Worm (Caenorhabditis elegans): Measurements from ENCODE around the gene ceh-43.
A peak's percentile ranks its signal among the peaks of the same experiment; 100 is the strongest.

The ceh-43 gene

ce11 chrIII:4408251-4408650 lies 41.5 kb downstream of the ceh-43 start, which contains the start of gene gpch-1:
gpch-1 (plus strand) TSS chrIII:4408551.
- TF ChIP-seq ztf-4 (tag; optimal IDR thresholded peaks at IDR 0.05) (no peak), nhr-77 (tag; optimal IDR thresholded peaks at IDR 0.05) (no peak), elt-1 (tag; optimal IDR thresholded peaks at IDR 0.05) (no peak), nhr-12 (tag; optimal IDR thresholded peaks at IDR 0.05) (no peak), pha-4 (tag; optimal IDR thresholded peaks at IDR 0.05) (no peak), ama-1 (optimal IDR thresholded peaks at IDR 0.05) (no peak), nhr-237 (tag; optimal IDR thresholded peaks at IDR 0.05) (no peak)

ce11 chrIII:4407144-4407543 lies 42.6 kb downstream of the ceh-43 start, which contains the start of gene prdx-3:
prdx-3 (plus strand) TSS chrIII:4407444.
- no peak for TF ChIP-seq jun-1 (tag; optimal IDR thresholded peaks at IDR 0.05)
- TF ChIP-seq zag-1 (tag; optimal IDR thresholded peaks at IDR 0.05): no peak
- TF ChIP-seq nhr-237 (tag; optimal IDR thresholded peaks at IDR 0.05): no peak
- no peak for TF ChIP-seq ceh-28 (tag; optimal IDR thresholded peaks at IDR 0.05)
- TF ChIP-seq egl-5 (tag; optimal IDR thresholded peaks at IDR 0.05): no peak
- no peak for TF ChIP-seq nfya-1 (tag; optimal IDR thresholded peaks at IDR 0.05; ENCODE audit: insufficient read depth)
- no peak for TF ChIP-seq mml-1 (tag; optimal IDR thresholded peaks at IDR 0.05)
- no peak for TF ChIP-seq nhr-11 (tag; optimal IDR thresholded peaks at IDR 0.05)
- no peak for TF ChIP-seq mdl-1 (tag; optimal IDR thresholded peaks at IDR 0.05)
- no peak for TF ChIP-seq ceh-16 (tag; optimal IDR thresholded peaks at IDR 0.05)
- no peak for TF ChIP-seq elt-2 (tag; optimal IDR thresholded peaks at IDR 0.05)
- no peak for TF ChIP-seq ztf-11 (tag; optimal IDR thresholded peaks at IDR 0.05)
- TF ChIP-seq ZK546.5 (tag; optimal IDR thresholded peaks at IDR 0.05): no peak
- no peak for TF ChIP-seq ama-1 (optimal IDR thresholded peaks at IDR 0.05)
- TF ChIP-seq egl-27 (tag; optimal IDR thresholded peaks at IDR 0.05): no peak
- no peak for TF ChIP-seq aly-2 (tag; optimal IDR thresholded peaks at IDR 0.05)
- no peak for TF ChIP-seq elt-1 (tag; optimal IDR thresholded peaks at IDR 0.05)
- no peak for TF ChIP-seq pha-4 (tag; optimal IDR thresholded peaks at IDR 0.05)
- no peak for TF ChIP-seq unc-62 (GFP tag; optimal IDR thresholded peaks at IDR 0.05)

DNA sequence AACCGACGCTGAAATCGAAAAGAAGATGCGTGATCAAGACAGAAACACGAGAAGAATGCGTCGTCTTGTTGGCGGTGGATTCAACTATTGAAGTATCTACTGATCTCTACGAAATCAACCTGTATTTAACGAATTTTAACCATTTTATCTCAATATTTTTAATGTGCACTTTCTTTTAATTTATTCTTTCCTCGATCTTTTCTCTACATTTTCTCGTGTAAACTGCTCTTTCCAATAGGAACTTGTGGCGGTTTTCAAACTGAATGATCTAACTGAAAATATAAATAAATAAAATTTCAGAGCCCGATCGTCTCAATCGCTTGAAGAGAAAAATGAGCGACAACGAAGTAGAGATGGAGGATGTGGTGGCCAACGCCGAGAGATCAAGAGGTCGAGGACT lies 43.8 kb downstream of the ceh-43 start, which contains the start of gene rnp-4:
TSS of gene rnp-4 (plus strand) at position 301 of the 400 bp plus-strand sequence.
- TF ChIP-seq jun-1 (tag; optimal IDR thresholded peaks at IDR 0.05): no peak
- TF ChIP-seq aly-2 (tag; optimal IDR thresholded peaks at IDR 0.05): no peak
- TF ChIP-seq nhr-237 (tag; optimal IDR thresholded peaks at IDR 0.05): no peak
- no peak for TF ChIP-seq nhr-23 (tag; optimal IDR thresholded peaks at IDR 0.05)
- no peak for TF ChIP-seq nfya-1 (tag; optimal IDR thresholded peaks at IDR 0.05; ENCODE audit: insufficient read depth)
- TF ChIP-seq fos-1 (tag; optimal IDR thresholded peaks at IDR 0.05): no peak
- TF ChIP-seq ama-1 (optimal IDR thresholded peaks at IDR 0.05): no peak
- no peak for TF ChIP-seq snpc-4 (tag; optimal IDR thresholded peaks at IDR 0.05)
- TF ChIP-seq lin-15B (tag; optimal IDR thresholded peaks at IDR 0.05): no peak
- no peak for TF ChIP-seq mdl-1 (tag; optimal IDR thresholded peaks at IDR 0.05)
- TF ChIP-seq fkh-10 (GFP tag; optimal IDR thresholded peaks at IDR 0.05): no peak
- no peak for TF ChIP-seq pqm-1 (tag; optimal IDR thresholded peaks at IDR 0.05)
- no peak for TF ChIP-seq lin-39 (tag; optimal IDR thresholded peaks at IDR 0.05)
- TF ChIP-seq unc-39 (tag; optimal IDR thresholded peaks at IDR 0.05): no peak
- no peak for TF ChIP-seq ceh-9 (tag; optimal IDR thresholded peaks at IDR 0.05)
- TF ChIP-seq skn-1 (tag; optimal IDR thresholded peaks at IDR 0.05): no peak
- no peak for TF ChIP-seq zag-1 (tag; optimal IDR thresholded peaks at IDR 0.05)
- TF ChIP-seq unc-62 (GFP tag; optimal IDR thresholded peaks at IDR 0.05): no peak
- no peak for TF ChIP-seq egl-27 (tag; optimal IDR thresholded peaks at IDR 0.05)

ce11 chrIII:4404339-4404836 lies 45.4 kb downstream of the ceh-43 start, which contains the start of the genes R07E5.17 and snfc-5:
R07E5.17 (minus strand) TSS chrIII:4404436.
snfc-5 (plus strand) TSS chrIII:4404786.
- TF ChIP-seq lin-39 (tag; optimal IDR thresholded peaks at IDR 0.05): peak; percentile 23
- TF ChIP-seq nhr-25 (tag; optimal IDR thresholded peaks at IDR 0.05): peak; percentile 9
- TF ChIP-seq nfya-1 (tag; optimal IDR thresholded peaks at IDR 0.05; ENCODE audit: insufficient read depth): peak; percentile 60
- TF ChIP-seq lin-15B (tag; optimal IDR thresholded peaks at IDR 0.05): peak; percentile 77
- TF ChIP-seq nhr-23 (tag; optimal IDR thresholded peaks at IDR 0.05): peak; percentile 31
- peak; percentile 2 for TF ChIP-seq snpc-4 (tag; optimal IDR thresholded peaks at IDR 0.05)
- peak; percentile 12 for TF ChIP-seq elt-2 (tag; optimal IDR thresholded peaks at IDR 0.05)
- TF ChIP-seq ama-1 (optimal IDR thresholded peaks at IDR 0.05): no peak
- no peak for TF ChIP-seq fos-1 (tag; optimal IDR thresholded peaks at IDR 0.05)
- no peak for TF ChIP-seq nhr-76 (tag; optimal IDR thresholded peaks at IDR 0.05)

DNA sequence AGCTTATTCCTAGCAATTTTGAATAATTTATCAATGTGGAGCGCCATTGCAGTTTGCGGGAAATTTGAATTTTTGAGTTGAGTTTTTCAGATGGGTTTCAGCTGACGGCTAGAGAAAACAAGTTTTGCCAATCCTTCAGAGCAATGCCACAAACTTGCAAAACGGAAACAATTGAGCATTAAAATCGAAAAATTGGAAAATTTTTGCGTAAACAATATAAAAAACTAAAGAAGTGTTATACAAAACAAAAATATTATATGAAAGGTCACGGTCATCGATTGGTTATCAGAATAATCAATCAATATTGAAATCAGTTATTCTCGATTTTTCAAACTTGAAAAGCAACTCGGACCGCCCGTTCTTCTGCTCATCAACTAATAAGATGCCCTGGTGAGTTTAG lies 48.6 kb downstream of the ceh-43 start, which contains the start of gene R07E5.15:
TSS of gene R07E5.15 (plus strand) at position 301 of the 400 bp plus-strand sequence.
- TF ChIP-seq elt-3 (tag; optimal IDR thresholded peaks at IDR 0.05) (no peak), sea-2 (GFP tag; optimal IDR thresholded peaks at IDR 0.05) (no peak), ztf-11 (tag; optimal IDR thresholded peaks at IDR 0.05) (no peak), tbx-2 (tag; optimal IDR thresholded peaks at IDR 0.05) (no peak), egl-27 (tag; optimal IDR thresholded peaks at IDR 0.05) (no peak), fos-1 (tag; optimal IDR thresholded peaks at IDR 0.05) (no peak), ceh-9 (tag; optimal IDR thresholded peaks at IDR 0.05) (no peak), aly-2 (tag; optimal IDR thresholded peaks at IDR 0.05) (no peak), fkh-10 (GFP tag; optimal IDR thresholded peaks at IDR 0.05) (no peak), nhr-28 (tag; optimal IDR thresholded peaks at IDR 0.05) (no peak), ceh-82 (tag; optimal IDR thresholded peaks at IDR 0.05) (no peak), nhr-67 (tag; optimal IDR thresholded peaks at IDR 0.05) (no peak), nhr-77 (tag; optimal IDR thresholded peaks at IDR 0.05) (no peak), snpc-4 (tag; optimal IDR thresholded peaks at IDR 0.05) (no peak), hmg-11 (tag; optimal IDR thresholded peaks at IDR 0.05) (no peak), elt-1 (tag; optimal IDR thresholded peaks at IDR 0.05) (no peak), nhr-237 (tag; optimal IDR thresholded peaks at IDR 0.05) (no peak), jun-1 (tag; optimal IDR thresholded peaks at IDR 0.05) (no peak), nhr-43 (tag; optimal IDR thresholded peaks at IDR 0.05; ENCODE audit: poor library complexity, severe bottlenecking) (no peak), mml-1 (tag; optimal IDR thresholded peaks at IDR 0.05) (no peak)

Data from whole organism, L3 larva.